Worm (Caenorhabditis elegans) whole organism, L1 larva: Measurements from ENCODE around the gene Y22D7AL.11.

Source experiments
- alr-1 ChIP-seq: fragments of 200-800 bp; sonication (Bioruptor generic); optimal IDR thresholded peaks from 2 replicates; lab custom pipeline; 2018; ENCODE audit warnings: borderline replicate concordance, mild to moderate bottlenecking, missing genetic modification characterization, missing compliant biosample characterization
- lin-13 ChIP-seq: fragments of 150-350 bp; optimal IDR thresholded peaks from 2 replicates; lab custom pipeline; 2014; ENCODE audit warnings: missing biosample characterization, missing genetic modification reagents, missing genetic modification characterization

DNA sequence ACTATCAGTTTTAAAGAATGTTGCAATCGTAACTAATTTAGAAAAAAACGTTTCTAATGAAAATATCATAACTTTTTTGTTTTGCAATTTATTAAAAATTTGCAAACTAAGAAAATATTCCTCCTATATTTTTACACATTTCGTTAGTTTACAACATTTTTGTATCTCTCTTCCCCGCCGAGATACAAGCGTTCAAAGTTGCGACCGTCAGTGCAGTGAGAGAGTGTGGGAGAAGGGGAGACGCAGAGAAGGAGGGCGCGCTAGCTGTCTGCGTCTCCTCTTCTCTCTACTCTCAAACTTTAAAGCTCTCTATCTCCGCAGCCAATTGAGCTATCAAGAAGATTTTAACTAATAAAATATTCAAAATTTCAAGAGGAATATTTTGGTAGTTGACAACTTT is 46.2 kb upstream of the Y22D7AL.11 start:
- no peak for TF ChIP-seq alr-1 (tag; lab: Kevin White, UChicago)
- TF ChIP-seq lin-13, result no peak
